Worm (Caenorhabditis elegans) whole organism, early embryonic: ENCODE data around the gene F15G9.6.

ENCODE experiments used
- F13C5.2 ChIP-seq: sonication (generic microtip); optimal IDR thresholded peaks from 2 replicates; lab custom pipeline; 2017; ENCODE audit warnings: mild to moderate bottlenecking, missing genetic modification characterization, inconsistent platforms, missing compliant biosample characterization
- ama-1 ChIP-seq: fragments of 150-350 bp; optimal IDR thresholded peaks from 2 replicates; lab custom pipeline; 2014
- ceh-36 ChIP-seq: sonication (generic microtip); optimal IDR thresholded peaks from 2 replicates; lab custom pipeline; 2016; ENCODE audit warnings: missing genetic modification characterization, inconsistent platforms, missing compliant biosample characterization
- ets-7 ChIP-seq: sonication (generic microtip); optimal IDR thresholded peaks from 2 replicates; lab custom pipeline; 2016; ENCODE audit warnings: missing genotype, missing genetic modification characterization, missing compliant biosample characterization
- hmbx-1 ChIP-seq: sonication (generic microtip); optimal IDR thresholded peaks from 2 replicates; lab custom pipeline; 2016; ENCODE audit warnings: mild to moderate bottlenecking, missing genetic modification characterization, missing compliant biosample characterization
- hmg-4 ChIP-seq: fragments of 200-800 bp; sonication (Bioruptor generic); optimal IDR thresholded peaks from 2 replicates; lab custom pipeline; 2018; ENCODE audit warnings: mild to moderate bottlenecking, missing genetic modification characterization, missing compliant biosample characterization
- pes-1 ChIP-seq: fragments of 200-800 bp; sonication (Bioruptor generic); IDR thresholded peaks from 2 replicates; pipeline ENCODE4 v1.3.6; 2022; ENCODE audit warnings: missing genetic modification reagents, missing genetic modification characterization, missing compliant biosample characterization
- sea-1 ChIP-seq: fragments of 200-800 bp; sonication (Bioruptor generic); conservative IDR thresholded peaks from 2 replicates; pipeline ENCODE4 v1.3.6; 2022; ENCODE audit warnings: missing genetic modification characterization, missing compliant biosample characterization

- TF ChIP-seq ets-7 (tag; lab: Kevin White, UChicago) (no peak), ceh-36 (tag; lab: Kevin White, UChicago) (no peak), F13C5.2 (tag; lab: Kevin White, UChicago) (peak; percentile 1), pes-1 (GFP tag; lab: Robert Waterston, UW) (no peak), sea-1 (no peak), ama-1 (lab: Kevin White, UChicago) (no peak), hmg-4 (GFP tag; lab: Kevin White, UChicago) (no peak), hmbx-1 (tag; lab: Kevin White, UChicago) (no peak)
Measured at ce11 chrX:9668554-9668953, 41.0 kb upstream of the F15G9.6 start, which contains the start of gene T14B1.1.
